Worm (Caenorhabditis elegans): ENCODE results near the gene C45G9.4.
A peak's percentile ranks its signal among the peaks of the same experiment; 100 is the strongest.

C45G9.4 gene

DNA sequence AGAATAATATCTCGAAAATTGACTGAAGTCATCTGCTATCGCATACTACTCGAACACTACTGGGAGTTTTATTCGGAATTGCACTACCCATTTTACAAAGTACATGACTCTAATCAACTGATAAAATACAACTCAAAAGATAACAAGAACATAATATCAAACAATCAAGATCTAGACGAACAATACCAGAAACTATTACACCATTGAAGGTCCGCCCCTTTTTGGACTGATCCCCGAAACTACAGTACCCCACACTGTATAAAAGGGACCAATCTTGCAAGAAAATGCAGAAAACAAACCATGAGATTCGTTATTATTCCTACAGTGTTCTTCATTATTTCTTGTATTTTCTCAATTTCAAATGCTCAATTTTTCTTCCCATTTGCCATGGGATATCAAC lies 32.0 kb downstream of the C45G9.4 start, which contains the start of gene F54D8.10 (continued):
- TF ChIP-seq somi-1 (GFP tag; optimal IDR thresholded peaks at IDR 0.05) = no peak
- no peak for TF ChIP-seq lin-40 (tag; optimal IDR thresholded peaks at IDR 0.05)
- TF ChIP-seq B0035.1 (tag; optimal IDR thresholded peaks at IDR 0.05) = no peak
- TF ChIP-seq gei-17 (GFP tag; optimal IDR thresholded peaks at IDR 0.05) = no peak

ce11 chrIII:5096741-5097140 lies 34.2 kb downstream of the C45G9.4 start:
- TF ChIP-seq unc-62 (GFP tag; optimal IDR thresholded peaks at IDR 0.05) = no peak
- no peak for TF ChIP-seq tlf-1 (GFP tag; optimal IDR thresholded peaks at IDR 0.05)
- no peak for TF ChIP-seq lag-1 (GFP tag; IDR thresholded peaks at IDR 0.05)
- no peak for TF ChIP-seq F49E8.2 (tag; optimal IDR thresholded peaks at IDR 0.05; ENCODE audit: insufficient read depth)
- no peak for TF ChIP-seq bed-2 (GFP tag; IDR thresholded peaks at IDR 0.05)
- no peak for TF ChIP-seq lin-35 (GFP tag; optimal IDR thresholded peaks at IDR 0.05)
- no peak for TF ChIP-seq Y53F4B.3 (GFP tag; IDR thresholded peaks at IDR 0.05)
- no peak for TF ChIP-seq him-1 (tag; optimal IDR thresholded peaks at IDR 0.05)
- no peak for TF ChIP-seq lin-40 (tag; optimal IDR thresholded peaks at IDR 0.05)
- TF ChIP-seq F55B11.4 (tag; optimal IDR thresholded peaks at IDR 0.05; ENCODE audit: borderline replicate concordance, insufficient read depth) = no peak
- no peak for TF ChIP-seq B0035.1 (tag; optimal IDR thresholded peaks at IDR 0.05)
- no peak for TF ChIP-seq lin-26 (GFP tag; IDR thresholded peaks at IDR 0.05)
- TF ChIP-seq hsf-1 (GFP tag; IDR thresholded peaks at IDR 0.05) = no peak
- TF ChIP-seq C06A6.2 (GFP tag; conservative IDR thresholded peaks at IDR 0.05) = no peak
- no peak for TF ChIP-seq sea-2 (GFP tag; IDR thresholded peaks at IDR 0.05)
- TF ChIP-seq madf-10 (tag; optimal IDR thresholded peaks at IDR 0.05) = no peak
- TF ChIP-seq tbx-9 (tag; optimal IDR thresholded peaks at IDR 0.05; ENCODE audit: borderline replicate concordance) = no peak
- no peak for TF ChIP-seq mes-4 (tag; optimal IDR thresholded peaks at IDR 0.05)

DNA sequence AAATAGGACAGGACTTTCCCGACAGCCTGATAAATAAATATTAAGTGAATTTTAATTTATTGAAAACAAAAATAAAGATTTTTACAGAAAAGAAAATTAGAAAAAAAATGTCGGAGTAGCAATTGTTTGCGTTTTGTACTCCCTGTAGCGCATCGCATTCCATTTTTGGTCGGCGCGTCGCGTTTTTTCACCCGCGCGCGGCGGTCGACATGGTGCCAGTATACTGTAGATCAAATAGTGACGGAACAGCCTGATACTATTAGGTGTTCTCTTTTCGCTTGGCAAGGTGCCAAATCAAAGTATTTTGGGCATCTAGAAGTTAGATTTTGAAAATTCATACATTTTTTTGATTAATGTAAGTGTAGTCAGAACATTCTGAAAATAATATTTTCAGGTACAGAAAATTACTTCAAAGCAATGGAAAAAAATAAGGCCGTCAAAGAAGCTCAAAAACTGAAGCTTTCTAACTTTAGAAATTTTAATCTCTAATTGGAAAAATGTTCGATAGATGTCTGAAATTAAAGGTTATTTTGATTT lies 36.3 kb downstream of the C45G9.4 start:
- TF ChIP-seq tbx-9 (tag; optimal IDR thresholded peaks at IDR 0.05; ENCODE audit: borderline replicate concordance) (no peak), sptf-2 (GFP tag; optimal IDR thresholded peaks at IDR 0.05) (no peak), mel-28 (tag; optimal IDR thresholded peaks at IDR 0.05; ENCODE audit: borderline replicate concordance) (no peak), F10E7.11 (tag; optimal IDR thresholded peaks at IDR 0.05) (no peak), efl-1 (GFP tag; optimal IDR thresholded peaks at IDR 0.05) (peak; percentile 57), F23B12.7 (tag; optimal IDR thresholded peaks at IDR 0.05; ENCODE audit: insufficient read depth) (no peak), ets-4 (GFP tag; optimal IDR thresholded peaks at IDR 0.05) (no peak), nhr-80 (tag; optimal IDR thresholded peaks at IDR 0.05) (no peak), madf-8 (GFP tag; conservative IDR thresholded peaks at IDR 0.05) (peak; percentile 48; the same call in 1 of the 2 replicates), bed-2 (GFP tag; IDR thresholded peaks at IDR 0.05) (no peak), hmg-1.2 (GFP tag; IDR thresholded peaks at IDR 0.05) (no peak), Y56A3A.18 (GFP tag; IDR thresholded peaks at IDR 0.05) (no peak), lag-1 (GFP tag; IDR thresholded peaks at IDR 0.05) (no peak), attf-6 (GFP tag; IDR thresholded peaks at IDR 0.05) (no peak), ama-1 (optimal IDR thresholded peaks at IDR 0.05) (no peak), ama-1 (GFP tag; optimal IDR thresholded peaks at IDR 0.05) (no peak), madf-6 (GFP tag; IDR thresholded peaks at IDR 0.05) (peak; percentile 74), K11D2.4 (GFP tag; IDR thresholded peaks at IDR 0.05) (no peak), F57C9.4 (tag; optimal IDR thresholded peaks at IDR 0.05) (no peak), ceh-100 (GFP tag; IDR thresholded peaks at IDR 0.05) (no peak), lin-40 (tag; optimal IDR thresholded peaks at IDR 0.05) (no peak), F55B11.4 (tag; optimal IDR thresholded peaks at IDR 0.05; ENCODE audit: borderline replicate concordance, insufficient read depth) (no peak), nhr-120 (GFP tag; IDR thresholded peaks at IDR 0.05) (no peak)
